Worm (Caenorhabditis elegans) whole organism, L3 larva: ENCODE data around the gene F28D1.6.

ENCODE experiments used
- ama-1 ChIP-seq: fragments of 150-350 bp; optimal IDR thresholded peaks from 2 replicates; lab custom pipeline; 2018
- ceh-16 ChIP-seq: sonication (generic microtip); optimal IDR thresholded peaks from 2 replicates; lab custom pipeline; 2017; ENCODE audit warnings: missing biosample characterization, missing genetic modification characterization
- elt-1 ChIP-seq: fragments of 150-350 bp; optimal IDR thresholded peaks from 2 replicates; lab custom pipeline; 2014; ENCODE audit warnings: missing biosample characterization, missing genetic modification characterization
- eor-1 ChIP-seq, 2 experiments: fragments of 150-350 bp; optimal IDR thresholded peaks; 2 replicates each; lab custom pipeline; 2014 to 2018; ENCODE audit warnings: missing biosample characterization in 2 of 2, missing genetic modification characterization in 2 of 2
- nhr-28 ChIP-seq: fragments of 150-350 bp; optimal IDR thresholded peaks from 2 replicates; lab custom pipeline; 2014; ENCODE audit warnings: missing biosample characterization, missing genetic modification characterization
- nhr-76 ChIP-seq: fragments of 150-350 bp; sonication (generic microtip); optimal IDR thresholded peaks from 5 replicates; lab custom pipeline; 2014; ENCODE audit warnings: missing biosample characterization, missing genetic modification characterization
- pha-4 ChIP-seq: fragments of 150-350 bp; optimal IDR thresholded peaks from 2 replicates; lab custom pipeline; 2014; ENCODE audit warnings: missing biosample characterization, missing genetic modification reagents, missing genetic modification characterization
- sea-2 ChIP-seq: fragments of 150-350 bp; sonication (generic microtip); optimal IDR thresholded peaks from 4 replicates; lab custom pipeline; 2014; ENCODE audit warnings: missing biosample characterization, missing genetic modification reagents, missing genetic modification characterization
- skn-1 ChIP-seq: fragments of 150-350 bp; optimal IDR thresholded peaks from 2 replicates; lab custom pipeline; 2014; ENCODE audit warnings: missing biosample characterization, missing genetic modification characterization
- snpc-4 ChIP-seq: fragments of 150-350 bp; optimal IDR thresholded peaks from 2 replicates; lab custom pipeline; 2014; ENCODE audit warnings: missing biosample characterization, missing genetic modification characterization
- tbx-2 ChIP-seq: sonication (generic microtip); optimal IDR thresholded peaks from 2 replicates; lab custom pipeline; 2016; ENCODE audit warnings: mild to moderate bottlenecking, missing genetic modification characterization, missing compliant biosample characterization
- zag-1 ChIP-seq: fragments of 150-350 bp; optimal IDR thresholded peaks from 2 replicates; lab custom pipeline; 2014; ENCODE audit warnings: missing biosample characterization, missing genetic modification characterization

ce11 chrIV:12428467-12428866, 43.5 kb upstream of the F28D1.6 start, which contains the start of gene col-130:
- no peak for TF ChIP-seq snpc-4 (tag; lab: Kevin White, UChicago)
- no peak for TF ChIP-seq ceh-16 (tag; lab: Kevin White, UChicago)
- no peak for TF ChIP-seq pha-4 (tag; lab: Kevin White, UChicago)
- no peak for TF ChIP-seq elt-1 (tag; lab: Kevin White, UChicago)
- TF ChIP-seq nhr-28, result no peak
- TF ChIP-seq ama-1, result no peak
- TF ChIP-seq skn-1 (tag; lab: Kevin White, UChicago), result no peak
- no peak for TF ChIP-seq sea-2 (GFP tag; lab: Kevin White, UChicago)
- no peak for TF ChIP-seq nhr-76 (tag; lab: Kevin White, UChicago)
- TF ChIP-seq eor-1 (tag; optimal IDR thresholded peaks at IDR 0.05; lab: Kevin White, UChicago), result no peak
- no peak for TF ChIP-seq tbx-2
- TF ChIP-seq zag-1 (tag; lab: Kevin White, UChicago), result no peak
